Fruit fly (Drosophila melanogaster): ENCODE measurements around the gene CG12213.

CG12213 gene

DNA sequence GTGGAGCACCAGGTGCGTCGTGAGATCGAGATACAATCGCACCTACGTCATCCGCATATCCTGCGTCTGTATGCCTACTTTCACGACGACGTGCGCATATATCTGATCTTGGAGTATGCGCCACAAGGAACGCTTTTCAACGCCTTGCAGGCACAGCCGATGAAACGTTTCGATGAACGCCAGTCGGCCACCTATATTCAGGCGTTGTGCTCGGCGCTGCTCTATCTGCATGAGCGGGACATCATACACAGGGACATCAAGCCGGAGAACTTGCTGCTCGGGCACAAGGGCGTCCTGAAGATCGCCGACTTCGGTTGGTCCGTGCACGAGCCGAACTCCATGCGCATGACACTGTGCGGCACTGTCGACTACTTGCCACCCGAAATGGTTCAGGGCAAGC lies 3.5 kb downstream of the CG12213 start (continued):
- TF ChIP-seq chn (GFP tag; optimal IDR thresholded peaks at IDR 0.05) (no peak), fru (optimal IDR thresholded peaks at IDR 0.05) (no peak)

DNA sequence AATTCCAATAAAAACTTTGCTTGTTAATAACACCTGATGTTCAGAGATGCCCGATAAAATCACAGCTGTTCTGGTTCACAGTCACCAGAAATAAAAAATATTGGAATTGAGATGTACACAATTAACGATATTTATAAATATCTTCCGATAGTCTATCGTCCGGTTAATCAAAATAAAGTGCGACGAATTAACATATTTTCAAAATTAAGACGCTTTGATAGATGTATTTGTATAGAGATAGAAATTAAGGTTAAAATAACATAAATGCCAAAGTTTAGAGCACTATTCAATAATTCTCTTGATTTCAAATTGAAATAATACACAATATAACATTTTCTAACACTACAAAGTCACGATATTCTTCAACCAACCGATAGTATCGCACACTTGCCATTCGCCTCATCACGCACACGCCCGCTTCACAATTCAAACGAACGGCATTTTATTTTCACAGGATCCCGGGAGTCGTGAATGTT lies 4.7 kb downstream of the CG12213 start, which contains the start of the genes CG3281 and aurA:
TSS of gene CG3281 (minus strand) at position 67 of the 476 bp plus-strand sequence.
TSS of gene aurA (plus strand) at position 386 of the 476 bp plus-strand sequence.
- TF ChIP-seq bab2 (GFP tag; optimal IDR thresholded peaks at IDR 0.05) (peak; percentile 81), ttk (GFP tag; IDR thresholded peaks at IDR 0.05) (peak; percentile 50), ci (GFP tag; IDR thresholded peaks at IDR 0.05) (peak; percentile 34; the same call in 1 of the 3 replicates), CG10462 (GFP tag; optimal IDR thresholded peaks at IDR 0.05) (peak; percentile 48), CG3065 (GFP tag; optimal IDR thresholded peaks at IDR 0.05) (peak; percentile 1), Drgx (GFP tag; IDR thresholded peaks at IDR 0.05) (no peak), CG13894 (tag; optimal IDR thresholded peaks at IDR 0.05) (peak; percentile 48), Nf-YC (tag; optimal IDR thresholded peaks at IDR 0.05) (peak; percentile 75), tio (GFP tag; optimal IDR thresholded peaks at IDR 0.05) (no peak), vvl (GFP tag; IDR thresholded peaks at IDR 0.05) (peak; percentile 61), mam (GFP tag; optimal IDR thresholded peaks at IDR 0.05) (peak; percentile 85), Hmr (GFP tag; optimal IDR thresholded peaks at IDR 0.05) (peak; percentile 81), Abd-B (GFP tag; optimal IDR thresholded peaks at IDR 0.05) (peak; percentile 87), Rfx (GFP tag; IDR thresholded peaks at IDR 0.05) (peak; percentile 76), CG5245 (GFP tag; optimal IDR thresholded peaks at IDR 0.05) (peak; percentile 32), Ada2b (GFP tag; IDR thresholded peaks at IDR 0.05) (no peak; the same call in 1 of the 2 replicates), danr (GFP tag; IDR thresholded peaks at IDR 0.05) (no peak), CG14710 (tag; optimal IDR thresholded peaks at IDR 0.05) (peak; percentile 92), CG10654 (GFP tag; optimal IDR thresholded peaks at IDR 0.05) (peak; percentile 61), CG1024 (GFP tag; IDR thresholded peaks at IDR 0.05) (no peak), vfl (GFP tag; optimal IDR thresholded peaks at IDR 0.05) (peak; percentile 67), CG12299 (tag; optimal IDR thresholded peaks at IDR 0.05) (peak; percentile 10), ewg (GFP tag; optimal IDR thresholded peaks at IDR 0.05) (peak; percentile 46), CG7372 (GFP tag; IDR thresholded peaks at IDR 0.05) (peak; percentile 58), CG2889 (GFP tag; IDR thresholded peaks at IDR 0.05) (no peak), hth (optimal IDR thresholded peaks at IDR 0.05) (no peak), HLH3B (GFP tag; IDR thresholded peaks at IDR 0.05) (peak; percentile 19; the same call in 1 of the 2 replicates), CG10147 (GFP tag; optimal IDR thresholded peaks at IDR 0.05) (peak; percentile 71), CG3838 (GFP tag; optimal IDR thresholded peaks at IDR 0.05) (peak; percentile 14), CG12155 (GFP tag; optimal IDR thresholded peaks at IDR 0.05) (peak; percentile 76), jing (GFP tag; optimal IDR thresholded peaks at IDR 0.05) (no peak), pfk (GFP tag; optimal IDR thresholded peaks at IDR 0.05) (no peak), run (tag; optimal IDR thresholded peaks at IDR 0.05) (no peak), Opbp (GFP tag; IDR thresholded peaks at IDR 0.05; ENCODE audit: partially characterized antibody) (peak; percentile 92), Dip3 (GFP tag; optimal IDR thresholded peaks at IDR 0.05) (peak; percentile 65), Elba2 (GFP tag; optimal IDR thresholded peaks at IDR 0.05) (peak; percentile 84), CG4404 (GFP tag; IDR thresholded peaks at IDR 0.05) (peak; percentile 81), grn (GFP tag; optimal IDR thresholded peaks at IDR 0.05) (peak; percentile 92), CG13287 (GFP tag; IDR thresholded peaks at IDR 0.05; ENCODE audit: partially characterized antibody) (peak; percentile 97), CG15269 (tag; optimal IDR thresholded peaks at IDR 0.05) (peak; percentile 64), Antp (GFP tag; optimal IDR thresholded peaks at IDR 0.05) (peak; percentile 72), CG32532 (GFP tag; IDR thresholded peaks at IDR 0.05) (peak; percentile 72), Oaz (GFP tag; IDR thresholded peaks at IDR 0.05) (no peak), stwl (tag; optimal IDR thresholded peaks at IDR 0.05) (peak; percentile 92), ara (GFP tag; IDR thresholded peaks at IDR 0.05) (peak; percentile 40; the same call in 1 of the 2 replicates), HHEX (GFP tag; optimal IDR thresholded peaks at IDR 0.05) (peak; percentile 18), grau (tag; optimal IDR thresholded peaks at IDR 0.05) (peak; percentile 77), Poxn (GFP tag; IDR thresholded peaks at IDR 0.05) (peak; percentile 19; the same call in 1 of the 2 replicates)
